Fruit fly (Drosophila melanogaster) whole organism, prepupa: ENCODE results near the gene CG7914.

Source experiments
- CG16779 ChIP-seq: fragments of 200-800 bp; sonication (Bioruptor generic); optimal IDR thresholded peaks from 3 replicates; lab custom pipeline; 2017; ENCODE audit warnings: missing biosample characterization, mild to moderate bottlenecking, missing genetic modification characterization
- CG3032 ChIP-seq: fragments of 200-800 bp; optimal IDR thresholded peaks from 2 replicates; lab custom pipeline; 2019; ENCODE audit warnings: missing biosample characterization, mild to moderate bottlenecking, missing genetic modification characterization, moderate library complexity
- CG31627 ChIP-seq: fragments of 200-800 bp; sonication (Bioruptor generic); optimal IDR thresholded peaks from 3 replicates; lab custom pipeline; 2016; ENCODE audit warnings: missing biosample characterization, missing genetic modification characterization
- CG4318 ChIP-seq: fragments of 200-800 bp; sonication (Bioruptor generic); optimal IDR thresholded peaks from 3 replicates; lab custom pipeline; 2017; ENCODE audit warnings: missing biosample characterization, mild to moderate bottlenecking, missing genetic modification characterization
- CG6163 ChIP-seq: fragments of 200-800 bp; sonication (Bioruptor generic); IDR thresholded peaks from 3 replicates; pipeline ENCODE4 v1.3.6; 2022; ENCODE audit warnings: missing biosample characterization, missing genetic modification characterization
- CG6808 ChIP-seq: fragments of 200-800 bp; sonication (Bioruptor generic); optimal IDR thresholded peaks from 3 replicates; lab custom pipeline; 2017; ENCODE audit warnings: missing biosample characterization, missing genetic modification characterization, mild to moderate bottlenecking, moderate library complexity, missing genetic modification reagents
- CG7368 ChIP-seq: fragments of 200-800 bp; sonication (Bioruptor generic); optimal IDR thresholded peaks from 3 replicates; lab custom pipeline; 2016; ENCODE audit warnings: missing biosample characterization, missing genetic modification characterization
- Smox ChIP-seq: fragments of 200-800 bp; sonication (Bioruptor generic); optimal IDR thresholded peaks from 3 replicates; lab custom pipeline; 2016; ENCODE audit warnings: missing biosample characterization, missing genetic modification characterization
- Sox15 ChIP-seq: fragments of 200-800 bp; sonication (Bioruptor generic); optimal IDR thresholded peaks from 3 replicates; lab custom pipeline; 2016; ENCODE audit warnings: missing biosample characterization, missing genetic modification characterization
- achi ChIP-seq: fragments of 200-800 bp; sonication (Bioruptor generic); optimal IDR thresholded peaks from 3 replicates; lab custom pipeline; 2016; ENCODE audit warnings: missing biosample characterization, missing genetic modification characterization

dm6 chrX:19216671-19217070 lies 23.4 kb upstream of the CG7914 start:
- no peak for TF ChIP-seq CG31627
- TF ChIP-seq CG7368 (GFP tag; lab: Kevin White, UChicago): no peak
- no peak for TF ChIP-seq achi (GFP tag; lab: Kevin White, UChicago)
- TF ChIP-seq CG6163: no peak
- TF ChIP-seq CG3032 (tag; lab: Kevin White, UChicago): no peak
- no peak for TF ChIP-seq CG16779 (tag; lab: Kevin White, UChicago)
- TF ChIP-seq Smox: no peak
- TF ChIP-seq CG6808: no peak
- no peak for TF ChIP-seq Sox15 (GFP tag; lab: Kevin White, UChicago)
- no peak for TF ChIP-seq CG4318
